Worm (Caenorhabditis elegans): Measurements from ENCODE around the gene F18A11.5.
"Not testable (repeated sequence)": the region's sequence is repeated elsewhere in the genome, so short reads cannot be mapped to it uniquely, and the experiment has no call there.

- not testable (repeated sequence) for TF ChIP-seq flt-1 (GFP tag; IDR thresholded peaks at IDR 0.05); klf-2 (GFP tag; conservative IDR thresholded peaks at IDR 0.05); ztf-23 (GFP tag; IDR thresholded peaks at IDR 0.05); tab-1 (GFP tag; IDR thresholded peaks at IDR 0.05); med-1 (GFP tag; optimal IDR thresholded peaks at IDR 0.05; ENCODE audit: insufficient read depth); ref-1 (GFP tag; conservative IDR thresholded peaks at IDR 0.05); cog-1 (tag; optimal IDR thresholded peaks at IDR 0.05)
Measured at ce11 chrII:13047609-13048008, 33.5 kb upstream of the F18A11.5 start, which contains the start of gene F42G4.2.

All from whole organism, midembryonic.